Worm (Caenorhabditis elegans): ENCODE data around the gene ima-1.
"Not testable (repeated sequence)": the region's sequence is repeated elsewhere in the genome, so short reads cannot be mapped to it uniquely, and the experiment has no call there.

The ima-1 gene

ce11 chrV:11279564-11279963 lies 40.1 kb downstream of the ima-1 start:
- TF ChIP-seq mls-2 (tag; optimal IDR thresholded peaks at IDR 0.05): no peak
- TF ChIP-seq sptf-1 (tag; optimal IDR thresholded peaks at IDR 0.05): no peak
- no peak for TF ChIP-seq sem-2 (GFP tag; optimal IDR thresholded peaks at IDR 0.05)
- no peak for TF ChIP-seq elt-1 (tag; optimal IDR thresholded peaks at IDR 0.05; ENCODE audit: borderline replicate concordance, insufficient read depth)
- TF ChIP-seq flh-1 (GFP tag; optimal IDR thresholded peaks at IDR 0.05): no peak
- no peak for TF ChIP-seq lin-13 (tag; optimal IDR thresholded peaks at IDR 0.05)
- no peak for TF ChIP-seq nhr-76 (tag; optimal IDR thresholded peaks at IDR 0.05)

- TF ChIP-seq nhr-2 (tag; optimal IDR thresholded peaks at IDR 0.05) (no peak), ces-1 (GFP tag; optimal IDR thresholded peaks at IDR 0.05) (peak; percentile 3), unc-120 (tag; optimal IDR thresholded peaks at IDR 0.05; ENCODE audit: poor library complexity, severe bottlenecking) (peak; percentile 38), mep-1 (tag; optimal IDR thresholded peaks at IDR 0.05) (peak; percentile 7), ham-2 (GFP tag; optimal IDR thresholded peaks at IDR 0.05) (peak; percentile 65), unc-62 (GFP tag; optimal IDR thresholded peaks at IDR 0.05) (peak; percentile 39), elt-1 (tag; optimal IDR thresholded peaks at IDR 0.05; ENCODE audit: borderline replicate concordance, insufficient read depth) (peak; percentile 41), blmp-1 (tag; optimal IDR thresholded peaks at IDR 0.05) (peak; percentile 69), ceh-39 (tag; optimal IDR thresholded peaks at IDR 0.05) (peak; percentile 39), ceh-43 (GFP tag; optimal IDR thresholded peaks at IDR 0.05) (no peak), tbx-8 (GFP tag; optimal IDR thresholded peaks at IDR 0.05) (no peak), hlh-1 (tag; optimal IDR thresholded peaks at IDR 0.05) (peak; percentile 91)
Measured at ce11 chrV:11281414-11282209, 42.1 kb downstream of the ima-1 start.

- TF ChIP-seq elt-3 (tag; optimal IDR thresholded peaks at IDR 0.05) (no peak), flh-1 (GFP tag; optimal IDR thresholded peaks at IDR 0.05) (no peak), drap-1 (GFP tag; optimal IDR thresholded peaks at IDR 0.05) (no peak), ceh-39 (tag; optimal IDR thresholded peaks at IDR 0.05) (no peak), nhr-76 (tag; optimal IDR thresholded peaks at IDR 0.05) (no peak), cnd-1 (tag; optimal IDR thresholded peaks at IDR 0.05) (no peak), zip-8 (tag; optimal IDR thresholded peaks at IDR 0.05) (no peak)
Measured at ce11 chrV:11282272-11282671, 42.8 kb downstream of the ima-1 start, which contains the start of gene gly-20. gly-20 (plus strand) TSS chrV:11282572.

ce11 chrV:11286114-11286513 lies 46.6 kb downstream of the ima-1 start, which contains the start of gene C03E10.3:
C03E10.3 (plus strand) TSS chrV:11286414.
- not testable (repeated sequence) for TF ChIP-seq lin-32 (GFP tag; optimal IDR thresholded peaks at IDR 0.05); ztf-11 (tag; optimal IDR thresholded peaks at IDR 0.05); tbx-8 (GFP tag; optimal IDR thresholded peaks at IDR 0.05)

ce11 chrV:11290888-11291287 lies 51.4 kb downstream of the ima-1 start, which contains the start of gene C03E10.1:
C03E10.1 (plus strand) TSS chrV:11291188.
- no peak for TF ChIP-seq sem-2 (GFP tag; optimal IDR thresholded peaks at IDR 0.05)
- TF ChIP-seq sptf-1 (tag; optimal IDR thresholded peaks at IDR 0.05): no peak
- no peak for TF ChIP-seq ceh-39 (tag; optimal IDR thresholded peaks at IDR 0.05)
- TF ChIP-seq drap-1 (GFP tag; optimal IDR thresholded peaks at IDR 0.05): no peak
- no peak for TF ChIP-seq ztf-11 (tag; optimal IDR thresholded peaks at IDR 0.05)
- no peak for TF ChIP-seq flh-1 (GFP tag; optimal IDR thresholded peaks at IDR 0.05)
- no peak for TF ChIP-seq unc-62 (GFP tag; optimal IDR thresholded peaks at IDR 0.05)
- TF ChIP-seq zip-8 (tag; optimal IDR thresholded peaks at IDR 0.05): no peak
- no peak for TF ChIP-seq nhr-76 (tag; optimal IDR thresholded peaks at IDR 0.05)
- no peak for TF ChIP-seq bed-3 (GFP tag; optimal IDR thresholded peaks at IDR 0.05)
- TF ChIP-seq M03D4.4 (tag; optimal IDR thresholded peaks at IDR 0.05): no peak
- no peak for TF ChIP-seq hlh-1 (tag; optimal IDR thresholded peaks at IDR 0.05)
- TF ChIP-seq cnd-1 (tag; optimal IDR thresholded peaks at IDR 0.05): no peak
- no peak for TF ChIP-seq elt-3 (tag; optimal IDR thresholded peaks at IDR 0.05)
- no peak for TF ChIP-seq nhr-12 (tag; optimal IDR thresholded peaks at IDR 0.05)
- TF ChIP-seq ham-2 (GFP tag; optimal IDR thresholded peaks at IDR 0.05): no peak
- no peak for TF ChIP-seq snpc-4 (tag; optimal IDR thresholded peaks at IDR 0.05)
- TF ChIP-seq unc-120 (tag; optimal IDR thresholded peaks at IDR 0.05; ENCODE audit: poor library complexity, severe bottlenecking): no peak
- TF ChIP-seq lsy-2 (tag; optimal IDR thresholded peaks at IDR 0.05): no peak
